Worm (Caenorhabditis elegans): Measurements from ENCODE around the gene nlp-13.

DNA sequence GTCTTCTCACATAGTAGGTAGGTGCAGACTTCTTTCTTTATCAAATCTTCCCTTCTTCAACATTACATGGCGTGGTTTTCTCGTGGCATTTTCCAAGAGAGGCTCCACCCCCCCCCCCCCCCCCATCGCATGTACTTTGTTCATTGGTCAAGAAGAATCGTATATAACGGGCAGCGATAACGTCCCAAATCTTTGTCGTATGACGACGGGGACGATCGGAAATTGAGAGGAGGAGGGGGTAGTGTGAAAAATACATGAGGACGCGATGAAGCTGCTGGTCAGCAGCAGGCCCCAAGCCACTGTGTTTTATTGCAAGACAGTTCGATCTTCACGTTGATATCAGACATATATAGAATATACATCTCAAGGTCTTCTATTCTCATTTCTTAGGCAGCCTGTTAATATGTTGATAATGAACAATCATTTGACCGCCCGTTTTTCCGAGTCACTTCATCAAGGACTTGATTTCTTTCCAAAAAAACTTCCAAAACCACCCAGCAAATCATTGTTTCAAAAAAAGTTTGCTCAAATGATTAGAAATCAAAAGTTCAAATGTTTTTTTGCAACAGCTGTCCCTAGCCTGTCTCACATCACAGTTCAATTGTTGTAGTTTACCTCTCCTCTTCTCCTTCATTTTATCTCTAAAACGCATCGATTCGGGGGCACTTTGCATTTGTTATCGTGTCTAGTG is 49.6 kb upstream of the nlp-13 start:
- TF ChIP-seq nhr-28 (tag; optimal IDR thresholded peaks at IDR 0.05) (no peak), mdl-1 (tag; optimal IDR thresholded peaks at IDR 0.05) (peak in 1 of 2 experiments; percentile 20), nhr-237 (tag; optimal IDR thresholded peaks at IDR 0.05) (no peak), ceh-88 (GFP tag; IDR thresholded peaks at IDR 0.05) (no peak), lin-39 (tag; optimal IDR thresholded peaks at IDR 0.05) (no peak), aha-1 (tag; optimal IDR thresholded peaks at IDR 0.05) (no peak), mef-2 (tag; optimal IDR thresholded peaks at IDR 0.05) (no peak), tlp-1 (tag; optimal IDR thresholded peaks at IDR 0.05) (no peak), elt-3 (tag; optimal IDR thresholded peaks at IDR 0.05) (no peak), snpc-4 (tag; optimal IDR thresholded peaks at IDR 0.05) (no peak), egl-27 (tag; optimal IDR thresholded peaks at IDR 0.05) (no peak), ztf-11 (tag; optimal IDR thresholded peaks at IDR 0.05) (no peak)

Measured in whole organism, L1 larva.